Worm (Caenorhabditis elegans) whole organism, young adult: ENCODE data around the gene scyl-1.

ENCODE experiments used
- B0035.1 ChIP-seq: sonication (generic microtip); optimal IDR thresholded peaks from 2 replicates; lab custom pipeline; 2016; ENCODE audit warnings: missing genetic modification characterization, mild to moderate bottlenecking, missing compliant biosample characterization, missing genotype, missing genetic modification reagents
- B0261.1 ChIP-seq: sonication (generic microtip); optimal IDR thresholded peaks from 2 replicates; lab custom pipeline; 2016; ENCODE audit warnings: mild to moderate bottlenecking, missing genetic modification characterization, moderate library complexity, missing compliant biosample characterization
- C06A6.2 ChIP-seq: fragments of 200-800 bp; sonication (Bioruptor generic); conservative IDR thresholded peaks from 2 replicates; pipeline ENCODE4 v1.3.6; 2022; ENCODE audit warnings: missing genetic modification characterization, missing compliant biosample characterization
- F10E7.11 ChIP-seq: sonication (generic microtip); optimal IDR thresholded peaks from 2 replicates; lab custom pipeline; 2017; ENCODE audit warnings: mild to moderate bottlenecking, missing genetic modification characterization, moderate library complexity, missing compliant biosample characterization
- F37B4.10 ChIP-seq: fragments of 200-800 bp; sonication (Bioruptor generic); IDR thresholded peaks from 2 replicates; pipeline ENCODE4 v1.3.6; 2022; ENCODE audit warnings: missing genetic modification characterization, missing compliant biosample characterization
- F52B5.7 ChIP-seq: sonication (generic microtip); optimal IDR thresholded peaks from 2 replicates; lab custom pipeline; 2016; ENCODE audit warnings: mild to moderate bottlenecking, missing genetic modification characterization, missing compliant biosample characterization
- K11D2.4 ChIP-seq: fragments of 200-800 bp; sonication (Bioruptor generic); IDR thresholded peaks from 2 replicates; pipeline ENCODE4 v1.3.6; 2022; ENCODE audit warnings: missing genetic modification reagents, missing genetic modification characterization, missing compliant biosample characterization
- K12H6.12 ChIP-seq: fragments of 200-800 bp; sonication (Bioruptor generic); optimal IDR thresholded peaks from 2 replicates; lab custom pipeline; 2018; ENCODE audit warnings: mild to moderate bottlenecking, missing genetic modification characterization, missing compliant biosample characterization
- ama-1 ChIP-seq, 3 experiments: fragments of 150-350 bp in 1 of 3; sonication (generic microtip) in 2 of 3; optimal IDR thresholded peaks; 2 replicates each; lab custom pipeline; 2014 to 2018; ENCODE audit warnings: missing biosample characterization in 2 of 3, missing genetic modification characterization in 2 of 3, missing genetic modification reagents in 2 of 3
- athp-1 ChIP-seq: sonication (generic microtip); optimal IDR thresholded peaks from 2 replicates; lab custom pipeline; 2017; ENCODE audit warnings: mild to moderate bottlenecking, missing genetic modification characterization, missing compliant biosample characterization
- attf-3 ChIP-seq: fragments of 200-800 bp; sonication (Bioruptor generic); conservative IDR thresholded peaks from 2 replicates; pipeline ENCODE4 v1.3.6; 2022; ENCODE audit warnings: missing genetic modification reagents, missing genetic modification characterization, missing compliant biosample characterization
- attf-5 ChIP-seq: fragments of 200-800 bp; sonication (Bioruptor generic); optimal IDR thresholded peaks from 2 replicates; lab custom pipeline; 2018; ENCODE audit warnings: mild to moderate bottlenecking, missing genetic modification characterization, missing compliant biosample characterization
- bed-1 ChIP-seq: fragments of 200-800 bp; sonication (Bioruptor generic); IDR thresholded peaks from 2 replicates; pipeline ENCODE4 v1.3.6; 2022; ENCODE audit warnings: missing genetic modification reagents, missing genetic modification characterization, missing compliant biosample characterization
- cebp-1 ChIP-seq, 2 experiments: fragments of 200-800 bp in 1 of 2; sonication (Bioruptor generic) in 1 of 2; sonication (generic microtip) in 1 of 2; IDR thresholded peaks in 1 of 2; optimal IDR thresholded peaks in 1 of 2; 2 replicates each; pipeline versions ENCODE4 v1.3.6 to Lab custom; 2017 to 2022; ENCODE audit warnings: missing compliant biosample characterization in 2 of 2, missing genetic modification characterization in 2 of 2, mild to moderate bottlenecking in 1 of 2, missing genetic modification reagents in 1 of 2, moderate library complexity in 1 of 2
- ceh-27 ChIP-seq: fragments of 200-800 bp; sonication (Bioruptor generic); optimal IDR thresholded peaks from 2 replicates; lab custom pipeline; 2018; ENCODE audit warnings: mild to moderate bottlenecking, missing genetic modification characterization, moderate library complexity, missing compliant biosample characterization
- chd-7 ChIP-seq: sonication (generic microtip); optimal IDR thresholded peaks from 2 replicates; lab custom pipeline; 2016; ENCODE audit warnings: mild to moderate bottlenecking, missing genetic modification characterization, moderate library complexity, missing compliant biosample characterization
- die-1 ChIP-seq: sonication (generic microtip); optimal IDR thresholded peaks from 2 replicates; lab custom pipeline; 2016; ENCODE audit warnings: missing genotype, mild to moderate bottlenecking, missing genetic modification characterization, missing compliant biosample characterization
- dox-1 ChIP-seq: fragments of 200-800 bp; sonication (Bioruptor generic); IDR thresholded peaks from 2 replicates; pipeline ENCODE4 v1.3.6; 2022; ENCODE audit warnings: missing genetic modification reagents, missing genetic modification characterization, missing compliant biosample characterization
- egrh-3 ChIP-seq: fragments of 200-800 bp; sonication (Bioruptor generic); IDR thresholded peaks from 2 replicates; pipeline ENCODE4 v1.3.6; 2022; ENCODE audit warnings: missing genetic modification reagents, missing genetic modification characterization, missing compliant biosample characterization
- hmg-1.2 ChIP-seq: fragments of 200-800 bp; sonication (Bioruptor generic); IDR thresholded peaks from 2 replicates; pipeline ENCODE4 v1.3.6; 2022; ENCODE audit warnings: missing genetic modification reagents, missing genetic modification characterization, missing compliant biosample characterization
- let-607 ChIP-seq, 2 experiments: fragments of 200-800 bp in 1 of 2; sonication (Bioruptor generic) in 1 of 2; sonication (generic microtip) in 1 of 2; optimal IDR thresholded peaks; 2 replicates each; lab custom pipeline; 2016 to 2018; ENCODE audit warnings: mild to moderate bottlenecking in 2 of 2, missing compliant biosample characterization in 2 of 2, missing genetic modification characterization in 2 of 2, moderate library complexity in 2 of 2, missing genotype in 1 of 2
- lin-26 ChIP-seq: fragments of 200-800 bp; sonication (Bioruptor generic); IDR thresholded peaks from 2 replicates; pipeline ENCODE4 v1.3.6; 2022; ENCODE audit warnings: missing genetic modification reagents, missing genetic modification characterization, missing compliant biosample characterization
- lin-35 ChIP-seq, 3 experiments: fragments of 150-350 bp in 2 of 3; sonication (generic microtip) in 1 of 3; optimal IDR thresholded peaks; 2 replicates each; lab custom pipeline; 2014 to 2018; ENCODE audit warnings: missing biosample characterization in 3 of 3, missing genetic modification characterization in 3 of 3, missing genetic modification reagents in 3 of 3
- lir-1 ChIP-seq: fragments of 200-800 bp; sonication (Bioruptor generic); conservative IDR thresholded peaks from 2 replicates; pipeline ENCODE4 v1.3.6; 2022; ENCODE audit warnings: missing genetic modification reagents, missing genetic modification characterization, missing compliant biosample characterization
- lsl-1 ChIP-seq: fragments of 200-800 bp; sonication (Bioruptor generic); optimal IDR thresholded peaks from 2 replicates; lab custom pipeline; 2018; ENCODE audit warnings: mild to moderate bottlenecking, missing genetic modification characterization, moderate library complexity, missing compliant biosample characterization
- madf-10 ChIP-seq: sonication (generic microtip); optimal IDR thresholded peaks from 2 replicates; lab custom pipeline; 2016; ENCODE audit warnings: mild to moderate bottlenecking, missing genetic modification characterization, missing compliant biosample characterization
- mcd-1 ChIP-seq: fragments of 200-800 bp; sonication (Bioruptor generic); IDR thresholded peaks from 2 replicates; pipeline ENCODE4 v1.3.6; 2022; ENCODE audit warnings: missing genetic modification reagents, missing genetic modification characterization, missing compliant biosample characterization
- nhr-179 ChIP-seq: sonication (generic microtip); optimal IDR thresholded peaks from 2 replicates; lab custom pipeline; 2016; ENCODE audit warnings: mild to moderate bottlenecking, missing genetic modification characterization, missing compliant biosample characterization
- nhr-80 ChIP-seq: sonication (generic microtip); optimal IDR thresholded peaks from 2 replicates; lab custom pipeline; 2016; ENCODE audit warnings: missing genetic modification characterization, missing compliant biosample characterization
- nhr-90 ChIP-seq: sonication (generic microtip); optimal IDR thresholded peaks from 2 replicates; lab custom pipeline; 2016; ENCODE audit warnings: missing genotype, mild to moderate bottlenecking, missing genetic modification characterization, missing compliant biosample characterization
- snpc-4 ChIP-seq, 5 experiments: fragments of 150-350 bp in 1 of 5; sonication (generic microtip) in 4 of 5; optimal IDR thresholded peaks; 2 replicates each; lab custom pipeline; 2014 to 2018; ENCODE audit warnings: missing genetic modification characterization in 5 of 5, missing biosample characterization in 3 of 5, antibody characterized with exemption in 2 of 5, mild to moderate bottlenecking in 2 of 5, missing compliant biosample characterization in 2 of 5, missing genotype in 2 of 5, moderate library complexity in 2 of 5, missing genetic modification reagents in 1 of 5
- somi-1 ChIP-seq: fragments of 200-800 bp; sonication (Bioruptor generic); optimal IDR thresholded peaks from 2 replicates; lab custom pipeline; 2018; ENCODE audit warnings: mild to moderate bottlenecking, missing genetic modification characterization, missing compliant biosample characterization
- tbp1 ChIP-seq: fragments of 200-800 bp; sonication (Bioruptor generic); optimal IDR thresholded peaks from 2 replicates; lab custom pipeline; 2018; ENCODE audit warnings: mild to moderate bottlenecking, missing genetic modification characterization, missing compliant biosample characterization
- tlf-1 ChIP-seq: fragments of 200-800 bp; sonication (Bioruptor generic); optimal IDR thresholded peaks from 2 replicates; lab custom pipeline; 2018; ENCODE audit warnings: mild to moderate bottlenecking, missing genetic modification characterization, missing compliant biosample characterization
- unc-62 ChIP-seq: fragments of 150-350 bp; optimal IDR thresholded peaks from 2 replicates; lab custom pipeline; 2014; ENCODE audit warnings: missing biosample characterization, missing genetic modification reagents, missing genetic modification characterization
- zfh-2 ChIP-seq: fragments of 200-800 bp; sonication (Bioruptor generic); conservative IDR thresholded peaks from 2 replicates; pipeline ENCODE4 v1.3.6; 2022; ENCODE audit warnings: missing genetic modification reagents, missing genetic modification characterization, missing compliant biosample characterization
- zim-3 ChIP-seq: sonication (generic microtip); optimal IDR thresholded peaks from 2 replicates; lab custom pipeline; 2017; ENCODE audit warnings: mild to moderate bottlenecking, missing genetic modification characterization, moderate library complexity, missing compliant biosample characterization
- ztf-18 ChIP-seq: sonication (generic microtip); optimal IDR thresholded peaks from 2 replicates; lab custom pipeline; 2016; ENCODE audit warnings: missing genotype, mild to moderate bottlenecking, missing genetic modification characterization, missing compliant biosample characterization

Gene scyl-1

DNA sequence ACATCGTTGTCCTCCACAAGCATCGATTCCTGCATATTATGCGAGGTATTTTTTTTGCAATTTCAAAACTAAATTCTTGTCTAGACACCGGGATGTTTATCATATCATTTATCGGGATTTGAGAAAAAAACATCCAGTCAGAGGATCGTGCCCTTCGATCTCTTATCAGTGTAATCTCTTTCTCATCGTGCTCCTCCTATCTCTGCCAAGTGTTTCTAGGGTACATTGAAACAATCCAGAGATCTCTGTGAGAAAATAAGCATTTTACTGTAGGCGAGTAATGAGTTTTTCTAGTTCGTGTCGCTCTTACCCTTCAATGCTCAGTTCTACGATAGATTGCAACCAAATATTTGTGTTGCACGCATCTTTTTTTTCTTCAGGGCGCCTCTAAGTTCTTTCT, 47.0 kb upstream of the scyl-1 start:
- TF ChIP-seq lin-35 (GFP tag; optimal IDR thresholded peaks at IDR 0.05; lab: Kevin White, UChicago) (peak in 1 of 3 experiments; percentile 34), lsl-1 (GFP tag; lab: Kevin White, UChicago) (no peak)

ce11 chrV:13085917-13086552, 44.5 kb upstream of the scyl-1 start:
- no peak for TF ChIP-seq B0035.1 (tag; lab: Kevin White, UChicago)
- TF ChIP-seq dox-1 (GFP tag; lab: Robert Waterston, UW): peak; percentile 62; the same call in 1 of the 2 replicates
- peak; percentile 36 for TF ChIP-seq tbp1 (GFP tag; lab: Kevin White, UChicago)
- TF ChIP-seq lin-26: 0 out of 2 replicates have a peak, but pooled peaks have one; percentile 59
- peak; percentile 5 for TF ChIP-seq nhr-90 (tag; lab: Kevin White, UChicago)
- TF ChIP-seq egrh-3 (GFP tag; lab: Robert Waterston, UW): peak; percentile 54; the same call in 1 of the 2 replicates
- TF ChIP-seq nhr-80 (tag; lab: Kevin White, UChicago): peak; percentile 42
- no peak for TF ChIP-seq nhr-179
- no peak for TF ChIP-seq cebp-1 (GFP tag; IDR thresholded peaks at IDR 0.05; lab: Robert Waterston, UW)
- TF ChIP-seq cebp-1 (tag; optimal IDR thresholded peaks at IDR 0.05; lab: Kevin White, UChicago): peak; percentile 61
- TF ChIP-seq lin-35 (GFP tag; optimal IDR thresholded peaks at IDR 0.05; lab: Kevin White, UChicago): peak in 1 of 3 experiments; percentile 49
- TF ChIP-seq F52B5.7: peak; percentile 4
- TF ChIP-seq snpc-4 (GFP tag; optimal IDR thresholded peaks at IDR 0.05; lab: Kevin White, UChicago): no peak
- TF ChIP-seq snpc-4 (tag; optimal IDR thresholded peaks at IDR 0.05; lab: Kevin White, UChicago): peak in 2 of 4 experiments; percentile 27 to 56
- TF ChIP-seq somi-1 (GFP tag; lab: Kevin White, UChicago): peak; percentile 74
- TF ChIP-seq unc-62: peak; percentile 54
- TF ChIP-seq tlf-1 (GFP tag; lab: Kevin White, UChicago): peak; percentile 56
- peak; percentile 45; the same call in 1 of the 2 replicates for TF ChIP-seq mcd-1 (GFP tag; lab: Robert Waterston, UW)
- TF ChIP-seq ama-1 (optimal IDR thresholded peaks at IDR 0.05; lab: Kevin White, UChicago): peak; percentile 46
- TF ChIP-seq ama-1 (GFP tag; optimal IDR thresholded peaks at IDR 0.05; lab: Kevin White, UChicago): no peak
- no peak for TF ChIP-seq chd-7 (tag; lab: Kevin White, UChicago)
- TF ChIP-seq madf-10 (tag; lab: Kevin White, UChicago): peak; percentile 46
- TF ChIP-seq attf-5 (GFP tag; lab: Kevin White, UChicago): peak; percentile 32
- peak; percentile 37; the same call in 1 of the 2 replicates for TF ChIP-seq lir-1 (GFP tag; lab: Robert Waterston, UW)
- peak; percentile 15 for TF ChIP-seq die-1
- TF ChIP-seq C06A6.2 (GFP tag; lab: Robert Waterston, UW): 0 out of 2 replicates have a peak, but pooled peaks have one; percentile 33
- peak; percentile 60; the same call in 1 of the 2 replicates for TF ChIP-seq hmg-1.2 (GFP tag; lab: Robert Waterston, UW)
- no peak for TF ChIP-seq F37B4.10 (GFP tag; lab: Robert Waterston, UW)
- TF ChIP-seq B0261.1 (tag; lab: Kevin White, UChicago): no peak
- TF ChIP-seq bed-1 (GFP tag; lab: Robert Waterston, UW): no peak
- peak; percentile 45 for TF ChIP-seq zim-3 (tag; lab: Kevin White, UChicago)
- peak; percentile 3 for TF ChIP-seq athp-1
- TF ChIP-seq attf-3 (GFP tag; lab: Robert Waterston, UW): no peak
- TF ChIP-seq K11D2.4 (GFP tag; lab: Robert Waterston, UW): peak; percentile 25; the same call in 1 of the 2 replicates
- TF ChIP-seq F10E7.11 (tag; lab: Kevin White, UChicago): no peak
- TF ChIP-seq ztf-18 (tag; lab: Kevin White, UChicago): peak; percentile 7
- TF ChIP-seq ceh-27 (GFP tag; lab: Kevin White, UChicago): peak; percentile 32
- TF ChIP-seq zfh-2 (GFP tag; lab: Robert Waterston, UW): peak; percentile 90
- peak; percentile 80 for TF ChIP-seq K12H6.12 (tag; lab: Kevin White, UChicago)
- peak; percentile 55 to 72 for TF ChIP-seq let-607 (tag; optimal IDR thresholded peaks at IDR 0.05; lab: Kevin White, UChicago)
- TF ChIP-seq, all 124 proteins: peak for 29
